Worm (Caenorhabditis elegans) whole organism, young adult: ENCODE results near the gene F09F7.6.

Source experiments
- B0019.2 ChIP-seq: fragments of 200-800 bp; sonication (Bioruptor generic); conservative IDR thresholded peaks from 2 replicates; pipeline ENCODE4 v1.3.6; 2022; ENCODE audit warnings: missing genetic modification reagents, missing genetic modification characterization, missing compliant biosample characterization
- dpl-1 ChIP-seq: fragments of 150-350 bp; optimal IDR thresholded peaks from 2 replicates; lab custom pipeline; 2014; ENCODE audit warnings: missing biosample characterization, missing genetic modification reagents, missing genetic modification characterization
- madf-6 ChIP-seq: fragments of 200-800 bp; sonication (Bioruptor generic); IDR thresholded peaks from 2 replicates; pipeline ENCODE4 v1.3.6; 2022; ENCODE audit warnings: missing genetic modification reagents, missing genetic modification characterization, missing compliant biosample characterization
- nfya-1 ChIP-seq: sonication (generic microtip); optimal IDR thresholded peaks from 2 replicates; lab custom pipeline; 2017; ENCODE audit warnings: antibody characterized with exemption, missing compliant biosample characterization, missing genetic modification characterization, borderline replicate concordance; ENCODE audit not compliant: insufficient read depth
- sea-2 ChIP-seq: fragments of 200-800 bp; sonication (Bioruptor generic); IDR thresholded peaks from 2 replicates; pipeline ENCODE4 v1.3.6; 2022; ENCODE audit warnings: missing genetic modification characterization, missing compliant biosample characterization
- snpc-4 ChIP-seq, 5 experiments: fragments of 150-350 bp in 1 of 5; sonication (generic microtip) in 4 of 5; optimal IDR thresholded peaks; 2 replicates each; lab custom pipeline; 2014 to 2018; ENCODE audit warnings: missing genetic modification characterization in 5 of 5, missing biosample characterization in 3 of 5, antibody characterized with exemption in 2 of 5, mild to moderate bottlenecking in 2 of 5, missing compliant biosample characterization in 2 of 5, missing genotype in 2 of 5, moderate library complexity in 2 of 5, missing genetic modification reagents in 1 of 5
- tlf-1 ChIP-seq: fragments of 200-800 bp; sonication (Bioruptor generic); optimal IDR thresholded peaks from 2 replicates; lab custom pipeline; 2018; ENCODE audit warnings: mild to moderate bottlenecking, missing genetic modification characterization, missing compliant biosample characterization
- unc-130 ChIP-seq: sonication (generic microtip); optimal IDR thresholded peaks from 2 replicates; lab custom pipeline; 2016; ENCODE audit warnings: missing genetic modification reagents, missing genetic modification characterization, missing compliant biosample characterization
- ztf-25 ChIP-seq: fragments of 200-800 bp; sonication (Bioruptor generic); IDR thresholded peaks from 2 replicates; pipeline ENCODE4 v1.3.6; 2022; ENCODE audit warnings: missing genetic modification reagents, missing genetic modification characterization, missing compliant biosample characterization

DNA sequence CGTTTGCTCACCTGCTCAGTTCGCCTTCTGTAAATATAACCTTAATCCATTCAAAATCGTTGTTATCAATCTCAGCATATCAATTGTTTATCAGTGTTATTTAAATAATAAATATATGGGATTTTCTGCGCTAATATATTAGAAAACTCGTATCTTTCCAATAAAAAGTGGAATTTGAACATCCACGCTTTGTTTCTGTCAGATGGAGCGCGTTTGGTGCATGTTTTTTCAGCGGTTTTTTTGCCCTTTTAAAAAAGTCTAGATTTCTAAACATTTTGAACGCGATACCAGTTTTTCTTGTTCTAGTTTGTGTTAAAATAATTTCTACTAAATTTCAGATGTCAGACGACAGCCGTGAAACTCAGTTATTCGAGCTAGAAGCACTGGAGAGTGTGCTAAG, 35.0 kb upstream of the F09F7.6 start, which contains the start of gene F56D2.2:
- TF ChIP-seq dpl-1 (GFP tag; lab: Kevin White, UChicago): no peak
- no peak for TF ChIP-seq unc-130 (GFP tag; lab: Kevin White, UChicago)
- TF ChIP-seq nfya-1 (tag; lab: Kevin White, UChicago): no peak
- no peak for TF ChIP-seq snpc-4 (GFP tag; optimal IDR thresholded peaks at IDR 0.05; lab: Kevin White, UChicago)
- no peak for TF ChIP-seq snpc-4 (tag; optimal IDR thresholded peaks at IDR 0.05; lab: Kevin White, UChicago)
- no peak for TF ChIP-seq ztf-25 (GFP tag; lab: Robert Waterston, UW)
- no peak for TF ChIP-seq tlf-1 (GFP tag; lab: Kevin White, UChicago)
- TF ChIP-seq B0019.2 (GFP tag; lab: Robert Waterston, UW): no peak
- TF ChIP-seq madf-6: no peak
- TF ChIP-seq sea-2: no peak
